Worm (Caenorhabditis elegans) whole organism, midembryonic: ENCODE measurements around the gene F48G7.10.

Source experiments
- T22C8.4 ChIP-seq: fragments of 200-800 bp; sonication (Bioruptor generic); IDR thresholded peaks from 2 replicates; pipeline ENCODE4 v1.3.6; 2022; ENCODE audit warnings: missing genetic modification characterization, missing compliant biosample characterization
- cog-1 ChIP-seq: sonication (generic microtip); optimal IDR thresholded peaks from 2 replicates; lab custom pipeline; 2016; ENCODE audit warnings: missing genetic modification characterization, missing compliant biosample characterization
- flt-1 ChIP-seq: fragments of 200-800 bp; sonication (Bioruptor generic); IDR thresholded peaks from 2 replicates; pipeline ENCODE4 v1.3.6; 2022; ENCODE audit warnings: missing genetic modification characterization, missing compliant biosample characterization
- klf-2 ChIP-seq: fragments of 200-800 bp; sonication (Bioruptor generic); conservative IDR thresholded peaks from 2 replicates; pipeline ENCODE4 v1.3.6; 2022; ENCODE audit warnings: missing genetic modification reagents, missing genetic modification characterization, missing compliant biosample characterization
- ref-1 ChIP-seq: fragments of 200-800 bp; sonication (Bioruptor generic); conservative IDR thresholded peaks from 2 replicates; pipeline ENCODE4 v1.3.6; 2022; ENCODE audit warnings: missing genetic modification reagents, missing genetic modification characterization, missing compliant biosample characterization
- tab-1 ChIP-seq: fragments of 200-800 bp; sonication (Bioruptor generic); IDR thresholded peaks from 2 replicates; pipeline ENCODE4 v1.3.6; 2022; ENCODE audit warnings: missing genetic modification characterization, missing compliant biosample characterization
- ztf-23 ChIP-seq: fragments of 200-800 bp; sonication (Bioruptor generic); IDR thresholded peaks from 2 replicates; pipeline ENCODE4 v1.3.6; 2022; ENCODE audit warnings: missing genetic modification reagents, missing genetic modification characterization, missing compliant biosample characterization
- ztf-29 ChIP-seq: fragments of 200-800 bp; sonication (Bioruptor generic); IDR thresholded peaks from 2 replicates; pipeline ENCODE4 v1.3.6; 2022; ENCODE audit warnings: missing genetic modification reagents, missing genetic modification characterization, missing compliant biosample characterization

DNA sequence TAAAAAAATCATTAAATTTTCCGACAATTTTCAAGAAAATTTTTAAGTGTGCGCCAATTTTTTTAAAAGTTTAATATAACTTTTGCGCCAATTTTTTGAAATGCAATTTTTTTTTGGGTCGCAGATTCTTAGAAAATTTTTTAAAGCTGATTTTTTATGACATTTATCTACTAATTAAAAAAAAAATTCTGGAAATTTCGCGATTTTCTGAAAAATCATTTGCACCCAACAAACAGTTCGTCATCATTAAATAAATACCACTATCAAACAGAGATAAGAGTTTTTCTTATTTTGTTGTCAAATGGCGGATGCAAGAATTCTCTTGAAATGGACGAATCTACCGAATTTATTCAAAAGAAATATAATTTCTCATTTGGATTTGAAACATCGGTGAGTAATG lies 19.5 kb downstream of the F48G7.10 start, which contains the start of gene F48G7.13:
- TF ChIP-seq cog-1 (no peak), T22C8.4 (GFP tag; lab: Robert Waterston, UW) (no peak), flt-1 (GFP tag; lab: Robert Waterston, UW) (no peak), tab-1 (GFP tag; lab: Robert Waterston, UW) (no peak), ztf-23 (GFP tag; lab: Robert Waterston, UW) (no peak), ref-1 (no peak), ztf-29 (no peak), klf-2 (GFP tag; lab: Robert Waterston, UW) (no peak)
